Worm (Caenorhabditis elegans): Measurements from ENCODE around the gene C52E2.4.

Gene C52E2.4

ce11 chrII:1836204-1836603, 6.7 kb upstream of the C52E2.4 start, which contains the start of gene T08E11.1:
T08E11.1 (plus strand) TSS chrII:1836504.
- no peak for TF ChIP-seq blmp-1 (tag; optimal IDR thresholded peaks at IDR 0.05; ENCODE audit: insufficient read depth)
- TF ChIP-seq elt-1 (tag; optimal IDR thresholded peaks at IDR 0.05), result no peak
- TF ChIP-seq nhr-11 (tag; optimal IDR thresholded peaks at IDR 0.05), result no peak
- no peak for TF ChIP-seq peb-1 (tag; optimal IDR thresholded peaks at IDR 0.05)
- TF ChIP-seq lin-13 (GFP tag; optimal IDR thresholded peaks at IDR 0.05), result no peak
- TF ChIP-seq unc-39 (tag; optimal IDR thresholded peaks at IDR 0.05), result no peak
- no peak for TF ChIP-seq ZK546.5 (tag; optimal IDR thresholded peaks at IDR 0.05)
- no peak for TF ChIP-seq lin-11 (tag; optimal IDR thresholded peaks at IDR 0.05)
- no peak for TF ChIP-seq mab-5 (tag; optimal IDR thresholded peaks at IDR 0.05)
- TF ChIP-seq C34F6.9 (tag; optimal IDR thresholded peaks at IDR 0.05), result no peak
- no peak for TF ChIP-seq nhr-237 (tag; optimal IDR thresholded peaks at IDR 0.05)

- TF ChIP-seq sem-4 (tag; optimal IDR thresholded peaks at IDR 0.05), result no peak
- TF ChIP-seq unc-55 (GFP tag; optimal IDR thresholded peaks at IDR 0.05), result no peak
- TF ChIP-seq mab-5 (tag; optimal IDR thresholded peaks at IDR 0.05), result no peak
- TF ChIP-seq nhr-25 (tag; optimal IDR thresholded peaks at IDR 0.05), result no peak
- no peak for TF ChIP-seq nhr-23 (tag; optimal IDR thresholded peaks at IDR 0.05)
- no peak for TF ChIP-seq zag-1 (tag; optimal IDR thresholded peaks at IDR 0.05)
- TF ChIP-seq lin-39 (tag; optimal IDR thresholded peaks at IDR 0.05), result no peak
- TF ChIP-seq mdl-1 (tag; optimal IDR thresholded peaks at IDR 0.05), result no peak
These were observed 1.6 kb downstream of the C52E2.4 start for ce11 chrII:1844552-1844951.

ce11 chrII:1848109-1848508, 5.2 kb downstream of the C52E2.4 start, which contains the start of gene fbxb-97:
fbxb-97 (minus strand) TSS chrII:1848161.
- no peak for TF ChIP-seq sem-4 (tag; optimal IDR thresholded peaks at IDR 0.05)

ce11 chrII:1850299-1850698, 7.4 kb downstream of the C52E2.4 start, which contains the start of gene fbxb-96:
fbxb-96 (minus strand) TSS chrII:1850399.
- TF ChIP-seq alr-1 (tag; optimal IDR thresholded peaks at IDR 0.05) (no peak), aly-2 (tag; optimal IDR thresholded peaks at IDR 0.05) (no peak), nhr-129 (tag; optimal IDR thresholded peaks at IDR 0.05) (no peak), mab-5 (tag; optimal IDR thresholded peaks at IDR 0.05) (no peak), R02D3.7 (tag; optimal IDR thresholded peaks at IDR 0.05) (no peak), dmd-4 (tag; optimal IDR thresholded peaks at IDR 0.05) (no peak), nhr-21 (tag; optimal IDR thresholded peaks at IDR 0.05) (no peak)

- TF ChIP-seq nhr-11 (tag; optimal IDR thresholded peaks at IDR 0.05) (no peak), sma-3 (GFP tag; optimal IDR thresholded peaks at IDR 0.05) (no peak), mbf-1 (tag; optimal IDR thresholded peaks at IDR 0.05) (no peak), nhr-129 (tag; optimal IDR thresholded peaks at IDR 0.05) (no peak), unc-39 (tag; optimal IDR thresholded peaks at IDR 0.05) (no peak), ztf-4 (tag; optimal IDR thresholded peaks at IDR 0.05) (no peak), fos-1 (tag; optimal IDR thresholded peaks at IDR 0.05) (no peak), zag-1 (tag; optimal IDR thresholded peaks at IDR 0.05) (no peak), lin-13 (GFP tag; optimal IDR thresholded peaks at IDR 0.05) (no peak), ama-1 (optimal IDR thresholded peaks at IDR 0.05) (no peak), lin-11 (tag; optimal IDR thresholded peaks at IDR 0.05) (no peak), aly-2 (tag; optimal IDR thresholded peaks at IDR 0.05) (no peak), ztf-11 (tag; optimal IDR thresholded peaks at IDR 0.05) (no peak), lsy-2 (tag; optimal IDR thresholded peaks at IDR 0.05) (no peak), nhr-21 (tag; optimal IDR thresholded peaks at IDR 0.05) (no peak), elt-3 (tag; optimal IDR thresholded peaks at IDR 0.05) (no peak), sma-9 (GFP tag; optimal IDR thresholded peaks at IDR 0.05) (no peak), sma-9 (tag; optimal IDR thresholded peaks at IDR 0.05) (no peak), ZK546.5 (tag; optimal IDR thresholded peaks at IDR 0.05) (no peak), nhr-12 (tag; optimal IDR thresholded peaks at IDR 0.05) (no peak), C34F6.9 (tag; optimal IDR thresholded peaks at IDR 0.05) (no peak)
These were observed 7.9 kb downstream of the C52E2.4 start, which contains the start of gene C52E2.3 for ce11 chrII:1850840-1851294. C52E2.3 (plus strand) TSS chrII:1851244.

Data from whole organism, L2 larva.